Fruit fly (Drosophila melanogaster) whole organism, adult: ENCODE results near the gene CG16789.
A peak's percentile ranks its signal among the peaks of the same experiment; 100 is the strongest.

Source experiments
- CG7045 ChIP-seq: fragments of 200-800 bp; sonication (Bioruptor generic); optimal IDR thresholded peaks from 2 replicates; lab custom pipeline; 2017; ENCODE audit warnings: missing biosample characterization, mild to moderate bottlenecking, missing genetic modification characterization
- Clk ChIP-seq: fragments of 200-800 bp; sonication (Bioruptor generic); optimal IDR thresholded peaks from 2 replicates; lab custom pipeline; 2017; ENCODE audit warnings: missing biosample characterization, missing genetic modification characterization
- Crg-1 ChIP-seq: fragments of 200-800 bp; sonication (Bioruptor generic); optimal IDR thresholded peaks from 2 replicates; lab custom pipeline; 2016; ENCODE audit warnings: missing biosample characterization, missing genetic modification characterization
- cic ChIP-seq: fragments of 200-800 bp; sonication (Bioruptor generic); optimal IDR thresholded peaks from 2 replicates; lab custom pipeline; 2017; ENCODE audit warnings: missing biosample characterization, mild to moderate bottlenecking, missing genetic modification characterization, moderate library complexity
- cnc ChIP-seq, 2 experiments: fragments of >200 bp; optimal IDR thresholded peaks; 2 replicates each; lab custom pipeline; 2017
- kay ChIP-seq: fragments of 200-800 bp; sonication (Bioruptor generic); peaks from one replicate; lab custom pipeline; 2016; ENCODE audit warnings: missing biosample characterization, missing genetic modification characterization, borderline replicate concordance
- ovo ChIP-seq: fragments of 200-800 bp; sonication (Bioruptor generic); optimal IDR thresholded peaks from 2 replicates; lab custom pipeline; 2016; ENCODE audit warnings: missing biosample characterization, missing genetic modification characterization
- pad ChIP-seq: fragments of 200-800 bp; sonication (Bioruptor generic); optimal IDR thresholded peaks from 3 replicates; lab custom pipeline; 2017; ENCODE audit warnings: missing biosample characterization, missing genetic modification characterization, mild to moderate bottlenecking, moderate library complexity, missing genetic modification reagents
- toe ChIP-seq: fragments of 200-800 bp; sonication (Bioruptor generic); optimal IDR thresholded peaks from 2 replicates; lab custom pipeline; 2016; ENCODE audit warnings: missing biosample characterization, missing genetic modification characterization

dm6 chr3R:9527907-9528842 lies 37.8 kb upstream of the CG16789 start:
- TF ChIP-seq toe (GFP tag; lab: Kevin White, UChicago) (no peak), cnc (optimal IDR thresholded peaks at IDR 0.05; lab: Kevin White, UChicago) (no peak), ovo (no peak), Clk (GFP tag; lab: Kevin White, UChicago) (peak; percentile 90), kay (GFP tag; lab: Kevin White, UChicago) (peak; percentile 91), CG7045 (GFP tag; lab: Kevin White, UChicago) (peak; percentile 96), pad (GFP tag; lab: Kevin White, UChicago) (peak; percentile 64), Crg-1 (no peak), cic (peak; percentile 83)
